Worm (Caenorhabditis elegans) whole organism, late embryonic: ENCODE measurements around the gene C09H5.7.

Experiments used
- C08G9.2 ChIP-seq: sonication (generic microtip); optimal IDR thresholded peaks from 2 replicates; lab custom pipeline; 2016; ENCODE audit warnings: mild to moderate bottlenecking, missing genetic modification characterization, moderate library complexity, missing compliant biosample characterization
- F13H6.1 ChIP-seq: sonication (generic microtip); optimal IDR thresholded peaks from 2 replicates; lab custom pipeline; 2016; ENCODE audit warnings: missing genetic modification characterization, missing compliant biosample characterization
- ama-1 ChIP-seq: fragments of 150-350 bp; optimal IDR thresholded peaks from 2 replicates; lab custom pipeline; 2014
- ceh-22 ChIP-seq: sonication (generic microtip); optimal IDR thresholded peaks from 2 replicates; lab custom pipeline; 2017; ENCODE audit warnings: missing biosample characterization, missing genetic modification characterization
- ceh-48 ChIP-seq: sonication (generic microtip); optimal IDR thresholded peaks from 2 replicates; lab custom pipeline; 2016; ENCODE audit warnings: missing genetic modification characterization, inconsistent platforms, missing compliant biosample characterization
- dmd-4 ChIP-seq: sonication (generic microtip); optimal IDR thresholded peaks from 2 replicates; lab custom pipeline; 2016; ENCODE audit warnings: borderline replicate concordance, missing genetic modification characterization, missing compliant biosample characterization
- dve-1 ChIP-seq: sonication (generic microtip); optimal IDR thresholded peaks from 2 replicates; lab custom pipeline; 2017; ENCODE audit warnings: antibody characterized with exemption, mild to moderate bottlenecking, missing genetic modification characterization, missing compliant biosample characterization
- fkh-10 ChIP-seq: fragments of 150-350 bp; optimal IDR thresholded peaks from 2 replicates; lab custom pipeline; 2014; ENCODE audit warnings: missing biosample characterization, missing genetic modification reagents, missing genetic modification characterization
- lim-6 ChIP-seq: sonication (generic microtip); optimal IDR thresholded peaks from 2 replicates; lab custom pipeline; 2016; ENCODE audit warnings: missing genetic modification characterization, missing compliant biosample characterization
- madf-2 ChIP-seq: sonication (generic microtip); optimal IDR thresholded peaks from 2 replicates; lab custom pipeline; 2017; ENCODE audit warnings: missing genetic modification characterization, missing compliant biosample characterization
- pqm-1 ChIP-seq: sonication (generic microtip); optimal IDR thresholded peaks from 2 replicates; lab custom pipeline; 2016; ENCODE audit warnings: missing genetic modification characterization, missing compliant biosample characterization
- unc-55 ChIP-seq: sonication (generic microtip); optimal IDR thresholded peaks from 2 replicates; lab custom pipeline; 2017; ENCODE audit warnings: missing biosample characterization, missing genetic modification reagents, missing genetic modification characterization

DNA sequence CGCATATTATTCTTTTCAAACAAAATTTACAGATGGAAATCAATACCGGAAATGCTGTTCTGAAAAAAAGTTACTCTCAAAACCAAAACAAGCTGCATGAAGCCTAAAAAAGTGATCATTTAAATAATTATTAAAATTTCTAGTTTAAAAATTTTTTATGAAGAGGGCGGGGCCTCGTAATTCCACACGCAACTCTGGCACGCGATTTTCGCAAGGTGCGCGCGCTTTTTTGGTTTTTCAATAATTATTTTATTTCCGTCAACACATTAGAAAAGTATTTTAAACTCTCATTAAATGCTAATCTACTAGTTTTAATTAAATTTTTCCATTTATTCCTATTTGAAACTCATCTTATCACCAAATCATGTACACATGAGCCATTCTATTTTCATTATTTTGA, 44.7 kb upstream of the C09H5.7 start:
- TF ChIP-seq ceh-48: no peak
- TF ChIP-seq unc-55 (GFP tag; lab: Kevin White, UChicago): no peak
- TF ChIP-seq dmd-4 (tag; lab: Kevin White, UChicago): no peak
- TF ChIP-seq C08G9.2 (tag; lab: Kevin White, UChicago): no peak
- no peak for TF ChIP-seq madf-2 (tag; lab: Kevin White, UChicago)
- no peak for TF ChIP-seq F13H6.1 (tag; lab: Kevin White, UChicago)
- no peak for TF ChIP-seq ceh-22 (tag; lab: Kevin White, UChicago)
- no peak for TF ChIP-seq ama-1
- TF ChIP-seq lim-6: no peak
- TF ChIP-seq fkh-10 (GFP tag; lab: Kevin White, UChicago): no peak
- no peak for TF ChIP-seq pqm-1
- TF ChIP-seq dve-1 (tag; lab: Kevin White, UChicago): no peak
